Fruit fly (Drosophila melanogaster) whole organism, wandering third instar larva: Measurements from ENCODE around the gene CG7378.

ENCODE experiments used
- Dfd ChIP-seq: fragments of >200 bp; optimal IDR thresholded peaks from 2 replicates; lab custom pipeline; 2017; ENCODE audit warnings: missing biosample characterization, missing genetic modification characterization
- Hnf4 ChIP-seq: fragments of 200-800 bp; sonication (Bioruptor generic); optimal IDR thresholded peaks from 2 replicates; lab custom pipeline; 2016; ENCODE audit warnings: missing biosample characterization, mild to moderate bottlenecking, missing genetic modification characterization
- Hr78 ChIP-seq: fragments of >200 bp; optimal IDR thresholded peaks from 2 replicates; lab custom pipeline; 2017; ENCODE audit warnings: missing biosample characterization, missing genetic modification characterization
- Jra ChIP-seq: sonication (Bioruptor generic); optimal IDR thresholded peaks from 2 replicates; lab custom pipeline; 2016; ENCODE audit warnings: missing biosample characterization, missing genetic modification characterization
- Myc ChIP-seq: fragments of >200 bp; optimal IDR thresholded peaks from 2 replicates; lab custom pipeline; 2017
- Sp1 ChIP-seq: fragments of 200-800 bp; sonication (Bioruptor generic); optimal IDR thresholded peaks from 3 replicates; lab custom pipeline; 2019; ENCODE audit warnings: missing biosample characterization, mild to moderate bottlenecking, missing genetic modification characterization, moderate library complexity
- Vsx2 ChIP-seq: fragments of 200-300, 225-300 bp; sonication (Bioruptor generic); optimal IDR thresholded peaks from 2 replicates; lab custom pipeline; 2018; ENCODE audit warnings: missing biosample characterization, missing genetic modification characterization; ENCODE audit not compliant: partially characterized antibody
- dl ChIP-seq, 2 experiments: fragments of 175-275, 200-275 bp in 1 of 2; fragments of 200-275 bp in 1 of 2; sonication (Bioruptor generic); optimal IDR thresholded peaks; lab custom pipeline; 2018; ENCODE audit warnings: mild to moderate bottlenecking in 2 of 2, missing biosample characterization in 2 of 2, missing genetic modification characterization in 2 of 2, moderate library complexity in 2 of 2; ENCODE audit not compliant: partially characterized antibody in 2 of 2, insufficient read depth in 1 of 2
- fru ChIP-seq: fragments of 200-800 bp; sonication (Bioruptor generic); optimal IDR thresholded peaks from 3 replicates; lab custom pipeline; 2016; ENCODE audit warnings: missing biosample characterization, mild to moderate bottlenecking, missing genetic modification characterization
- jim ChIP-seq: fragments of 175-275, 200-325 bp; sonication (Bioruptor generic); optimal IDR thresholded peaks from 2 replicates; lab custom pipeline; 2016; ENCODE audit warnings: missing biosample characterization, mild to moderate bottlenecking, missing genetic modification characterization
- lola ChIP-seq: fragments of >200 bp; optimal IDR thresholded peaks from 2 replicates; lab custom pipeline; 2017; ENCODE audit warnings: missing biosample characterization, missing genetic modification characterization
- pan ChIP-seq: fragments of >200 bp; optimal IDR thresholded peaks from 2 replicates; lab custom pipeline; 2017
- psq ChIP-seq: fragments of 200-800 bp; sonication (Bioruptor generic); optimal IDR thresholded peaks from 3 replicates; lab custom pipeline; 2017; ENCODE audit warnings: missing biosample characterization, mild to moderate bottlenecking, missing genetic modification characterization, moderate library complexity

dm6 chrX:18869489-18870132 is 30.6 kb upstream of the CG7378 start:
- TF ChIP-seq Dfd = no peak
- no peak for TF ChIP-seq pan (lab: Kevin White, UChicago)
- TF ChIP-seq Vsx2 = no peak
- TF ChIP-seq Sp1 = peak; percentile 60
- TF ChIP-seq Hr78 = no peak
- peak; percentile 49 for TF ChIP-seq Myc (lab: Kevin White, UChicago)
- TF ChIP-seq Jra = no peak
- no peak for TF ChIP-seq dl (GFP tag; optimal IDR thresholded peaks at IDR 0.05; lab: Kevin White, UChicago; ENCODE audit: insufficient read depth in 1 of 2, partially characterized antibody in 2 of 2)
- peak; percentile 72 for TF ChIP-seq fru (GFP tag; lab: Kevin White, UChicago)
- no peak for TF ChIP-seq jim
- TF ChIP-seq Hnf4 = no peak
- no peak for TF ChIP-seq lola (GFP tag; lab: Kevin White, UChicago)
- TF ChIP-seq psq = peak; percentile 54
